Worm (Caenorhabditis elegans): ENCODE measurements around the gene bus-4.
"Not testable (repeated sequence)": the region's sequence is repeated elsewhere in the genome, so short reads cannot be mapped to it uniquely, and the experiment has no call there.

bus-4 gene

ce11 chrIV:4667383-4667782 lies 20.7 kb upstream of the bus-4 start:
- TF ChIP-seq unc-62 (GFP tag; optimal IDR thresholded peaks at IDR 0.05), result no peak

DNA sequence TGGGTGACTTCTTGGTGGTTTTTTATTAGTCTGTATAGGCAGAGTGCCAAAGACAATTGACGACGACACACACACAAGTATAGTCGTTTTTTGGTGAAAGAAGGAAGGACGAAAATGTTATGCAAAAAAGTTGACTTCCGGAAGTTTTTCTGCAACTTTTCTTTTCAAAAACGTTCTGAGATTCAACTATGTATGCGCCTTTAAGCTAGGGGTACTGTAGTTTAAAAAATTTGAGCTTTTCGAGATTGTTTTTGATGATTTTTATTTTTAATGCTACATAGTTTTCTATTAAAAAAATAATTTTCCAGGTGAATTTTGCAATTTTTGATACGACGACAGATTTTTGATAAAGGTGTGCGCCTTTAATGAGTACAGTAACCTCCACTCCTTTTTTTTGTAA lies 20.2 kb upstream of the bus-4 start:
- no peak for TF ChIP-seq unc-62 (GFP tag; optimal IDR thresholded peaks at IDR 0.05)

DNA sequence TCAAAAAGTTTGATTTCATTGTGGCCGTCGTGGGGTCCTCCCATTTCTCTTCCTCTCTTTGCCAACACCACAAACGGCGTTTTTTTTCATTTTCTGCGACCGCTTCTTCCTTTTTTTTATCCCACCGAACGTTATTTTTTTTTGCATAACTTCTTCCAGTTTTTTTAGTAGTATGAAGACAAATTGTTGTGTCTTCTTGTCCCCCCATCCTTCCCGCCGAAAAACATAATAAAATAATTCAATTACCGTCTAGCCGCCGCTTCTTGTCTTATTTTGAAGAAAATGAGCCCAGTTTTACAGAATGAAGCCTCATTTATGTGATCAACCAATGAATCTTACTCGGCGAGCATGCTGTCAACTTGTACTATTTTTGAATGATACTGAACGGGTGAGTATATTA lies 18.8 kb upstream of the bus-4 start, which contains the start of gene F29B9.12:
F29B9.12 (plus strand) TSS at position 301 of the 400 bp plus-strand sequence.
- no peak for TF ChIP-seq unc-62 (GFP tag; optimal IDR thresholded peaks at IDR 0.05)

ce11 chrIV:4673332-4673731 lies 14.7 kb upstream of the bus-4 start:
- TF ChIP-seq unc-62 (GFP tag; optimal IDR thresholded peaks at IDR 0.05), result no peak

- TF ChIP-seq unc-62 (GFP tag; optimal IDR thresholded peaks at IDR 0.05), result no peak
These were observed 13.7 kb upstream of the bus-4 start for ce11 chrIV:4674322-4674721.

DNA sequence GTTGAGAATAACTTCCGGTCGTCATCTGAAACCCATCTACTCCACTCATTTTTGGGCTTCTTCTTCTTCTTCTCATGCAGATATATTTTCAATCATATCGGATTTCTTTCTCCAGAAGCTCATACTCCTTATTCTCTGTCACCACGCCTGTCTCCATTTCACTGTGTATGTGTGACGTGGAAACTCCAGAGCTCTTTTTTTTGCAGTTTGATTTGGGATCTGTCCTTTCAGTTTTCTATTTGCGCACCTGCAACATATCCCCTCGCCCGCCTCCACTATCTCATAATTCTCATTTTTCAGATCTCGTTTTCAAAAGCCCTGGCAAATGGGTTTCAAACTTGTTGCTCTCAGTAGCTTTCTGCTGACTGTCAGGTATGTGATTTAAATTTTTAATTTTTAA lies 9.4 kb upstream of the bus-4 start, which contains the start of gene kin-36:
kin-36 (plus strand) TSS at position 301 of the 400 bp plus-strand sequence.
- no peak for TF ChIP-seq unc-62 (GFP tag; optimal IDR thresholded peaks at IDR 0.05)

ce11 chrIV:4683149-4683548 lies 4.9 kb upstream of the bus-4 start:
- TF ChIP-seq unc-62 (GFP tag; optimal IDR thresholded peaks at IDR 0.05), result no peak

ce11 chrIV:4686291-4686830 lies 1.7 kb upstream of the bus-4 start:
- TF ChIP-seq unc-62 (GFP tag; optimal IDR thresholded peaks at IDR 0.05), result no peak

DNA sequence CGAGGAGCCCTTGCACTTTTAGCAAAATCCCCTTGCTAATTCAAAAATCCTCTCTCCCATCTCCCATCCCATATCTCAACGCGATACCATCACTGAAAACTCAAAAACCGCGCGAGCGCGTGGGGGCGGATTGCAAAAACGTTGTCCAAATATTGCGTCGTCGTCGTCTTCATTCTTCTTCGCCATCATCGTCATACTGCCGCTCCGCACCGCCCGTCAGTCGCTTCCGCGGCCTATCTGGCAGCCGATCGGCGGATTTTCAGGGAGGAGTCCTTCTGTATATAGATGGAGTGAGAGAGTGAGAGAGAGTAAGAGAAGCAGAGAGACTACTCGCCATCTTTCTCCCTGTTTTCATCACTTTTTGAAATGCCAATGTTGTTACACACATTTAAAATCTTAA lies 1.2 kb upstream of the bus-4 start:
- TF ChIP-seq unc-62 (GFP tag; optimal IDR thresholded peaks at IDR 0.05), result no peak

- TF ChIP-seq unc-62 (GFP tag; optimal IDR thresholded peaks at IDR 0.05), result no peak
These were observed 4.4 kb downstream of the bus-4 start, which contains the start of gene spe-51 for ce11 chrIV:4692463-4692862. Gene spe-51, plus strand, starts transcription at chrIV:4692763.

DNA sequence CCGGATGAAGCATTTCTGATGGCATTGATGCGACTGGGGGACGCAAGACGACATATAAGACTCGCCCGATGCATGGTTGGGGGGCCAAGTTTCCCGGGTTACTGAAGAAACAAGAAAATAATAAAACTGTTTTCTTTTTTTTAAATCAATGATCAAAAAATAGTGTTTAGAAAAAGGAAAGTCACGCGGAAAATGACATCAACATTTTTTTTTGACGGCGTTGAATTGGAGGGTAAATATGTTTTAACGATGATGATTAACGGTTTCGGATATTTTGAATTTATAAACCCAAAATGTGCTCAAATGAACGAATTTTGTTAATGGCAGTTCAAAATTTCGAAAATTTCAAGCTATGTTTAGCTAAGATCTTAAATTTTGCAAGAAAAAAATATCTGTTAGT lies 15.8 kb downstream of the bus-4 start, which contains the start of gene ogdh-1:
ogdh-1 (minus strand) TSS at position 101 of the 400 bp plus-strand sequence.
- TF ChIP-seq unc-62 (GFP tag; optimal IDR thresholded peaks at IDR 0.05), result no peak

- no peak for TF ChIP-seq unc-62 (GFP tag; optimal IDR thresholded peaks at IDR 0.05)
These were observed 17.1 kb downstream of the bus-4 start for ce11 chrIV:4705182-4705581.

ce11 chrIV:4705922-4706321 lies 17.9 kb downstream of the bus-4 start:
- no peak for TF ChIP-seq unc-62 (GFP tag; optimal IDR thresholded peaks at IDR 0.05)

- TF ChIP-seq unc-62 (GFP tag; optimal IDR thresholded peaks at IDR 0.05), result no peak
These were observed 22.4 kb downstream of the bus-4 start, which contains the start of gene cif-1 for ce11 chrIV:4710459-4710858. Gene cif-1, minus strand, starts transcription at chrIV:4710755.

- TF ChIP-seq unc-62 (GFP tag; optimal IDR thresholded peaks at IDR 0.05), result no peak
These were observed 24.3 kb downstream of the bus-4 start, which contains the start of gene yars-2 for ce11 chrIV:4712376-4712775. Gene yars-2, minus strand, starts transcription at chrIV:4712624.

DNA sequence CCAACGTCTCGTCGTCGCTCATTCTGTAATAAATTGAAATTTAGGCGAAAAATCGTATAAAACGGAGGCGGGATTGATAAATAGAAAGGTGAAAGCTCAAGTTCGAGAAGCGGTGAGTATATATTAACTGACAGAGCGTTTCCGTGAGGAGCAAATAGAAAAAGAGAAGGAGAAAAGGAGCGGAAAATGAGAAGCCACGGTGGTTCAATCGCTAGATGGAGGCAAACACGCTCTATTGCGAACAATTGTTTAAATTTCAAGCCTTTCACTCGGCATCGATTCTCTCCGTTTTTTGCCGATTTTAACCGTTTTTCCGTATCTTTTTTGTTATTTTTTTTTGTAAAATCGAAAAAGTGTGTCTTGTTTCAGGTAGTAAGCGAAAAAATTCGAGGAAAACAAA lies 27.7 kb downstream of the bus-4 start, which contains the start of gene miro-1:
miro-1 (minus strand) TSS at position 23 of the 400 bp plus-strand sequence.
- not testable (repeated sequence) for TF ChIP-seq unc-62 (GFP tag; optimal IDR thresholded peaks at IDR 0.05)

DNA sequence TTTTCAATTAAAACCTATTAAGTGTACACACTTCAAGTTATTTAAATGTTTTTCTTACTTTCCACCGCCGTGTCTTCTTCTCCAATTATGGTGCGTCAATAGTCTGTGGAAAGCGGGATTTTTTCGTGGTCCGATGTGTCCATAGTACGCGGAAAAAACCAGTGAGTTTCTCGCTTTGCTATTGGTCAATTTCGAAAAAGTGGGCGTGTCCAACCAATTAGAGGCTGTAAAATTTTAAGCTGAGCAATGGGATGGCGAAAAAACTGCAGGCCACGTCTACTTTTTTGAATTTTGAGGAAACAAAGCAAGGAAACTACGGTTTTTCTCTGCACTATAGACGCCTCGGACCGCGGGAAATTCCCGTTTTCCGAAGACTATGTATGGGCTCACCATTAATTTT lies 35.6 kb downstream of the bus-4 start:
- no peak for TF ChIP-seq unc-62 (GFP tag; optimal IDR thresholded peaks at IDR 0.05)

ce11 chrIV:4724562-4724961 lies 36.5 kb downstream of the bus-4 start, which contains the start of gene K08F11.1:
Gene K08F11.1, plus strand, starts transcription at chrIV:4724862.
- TF ChIP-seq unc-62 (GFP tag; optimal IDR thresholded peaks at IDR 0.05), result no peak

Data from whole organism, dauer.